Fruit fly (Drosophila melanogaster) whole organism, embryonic: ENCODE data around the gene mio.

Experiments used
- Ada2b ChIP-seq: fragments of 200-800 bp; sonication (Bioruptor generic); IDR thresholded peaks from 2 replicates; pipeline ENCODE4 v1.3.6; 2022; ENCODE audit warnings: missing biosample characterization, missing genetic modification characterization
- CG11398 ChIP-seq: fragments of 200-800 bp; sonication (Bioruptor generic); optimal IDR thresholded peaks from 2 replicates; lab custom pipeline; 2016; ENCODE audit warnings: missing biosample characterization, missing genetic modification characterization
- CG11560 ChIP-seq: fragments of 200-800 bp; sonication (Bioruptor generic); IDR thresholded peaks from 3 replicates; pipeline ENCODE4 v1.3.6; 2022; ENCODE audit warnings: missing biosample characterization, missing genetic modification characterization
- CG1832 ChIP-seq: fragments of 200-800 bp; sonication (Bioruptor generic); optimal IDR thresholded peaks from 2 replicates; lab custom pipeline; 2017; ENCODE audit warnings: missing biosample characterization, mild to moderate bottlenecking, missing genetic modification characterization, inconsistent platforms
- CG18764 ChIP-seq: fragments of 200-800 bp; sonication (Bioruptor generic); optimal IDR thresholded peaks from 3 replicates; lab custom pipeline; 2016; ENCODE audit warnings: missing biosample characterization, missing genetic modification characterization
- CG2116 ChIP-seq: fragments of 200-800 bp; sonication (Bioruptor generic); optimal IDR thresholded peaks from 3 replicates; lab custom pipeline; 2018; ENCODE audit warnings: missing biosample characterization, mild to moderate bottlenecking, missing genetic modification characterization
- CG34422 ChIP-seq: fragments of 200-800 bp; sonication (Bioruptor generic); IDR thresholded peaks from 3 replicates; pipeline ENCODE4 v1.3.6; 2022; ENCODE audit warnings: missing biosample characterization, missing genetic modification characterization
- CG3838 ChIP-seq: fragments of 200-800 bp; sonication (Bioruptor generic); optimal IDR thresholded peaks from 3 replicates; lab custom pipeline; 2016; ENCODE audit warnings: missing biosample characterization, missing genetic modification characterization
- CG5180 ChIP-seq: fragments of 200-800 bp; sonication (Bioruptor generic); optimal IDR thresholded peaks from 3 replicates; lab custom pipeline; 2017; ENCODE audit warnings: missing biosample characterization, missing genetic modification characterization, mild to moderate bottlenecking, moderate library complexity, missing genetic modification reagents
- CG6683 ChIP-seq: fragments of 200-800 bp; sonication (Bioruptor generic); optimal IDR thresholded peaks from 2 replicates; lab custom pipeline; 2017; ENCODE audit warnings: missing biosample characterization, mild to moderate bottlenecking, missing genetic modification characterization, missing genetic modification reagents
- CG7357 ChIP-seq: fragments of 200-800 bp; sonication (Bioruptor generic); IDR thresholded peaks from 3 replicates; pipeline ENCODE4 v1.3.6; 2022; ENCODE audit warnings: missing biosample characterization, missing genetic modification characterization
- CG7928 ChIP-seq: fragments of 200-800 bp; sonication (Bioruptor generic); optimal IDR thresholded peaks from 2 replicates; lab custom pipeline; 2017; ENCODE audit warnings: missing biosample characterization, mild to moderate bottlenecking, missing genetic modification characterization
- CG8290 ChIP-seq, 3 experiments: fragments of 200-800 bp; sonication (Bioruptor generic); optimal IDR thresholded peaks; 2 replicates each; lab custom pipeline; 2016 to 2019; ENCODE audit warnings: missing biosample characterization in 3 of 3, missing genetic modification characterization in 3 of 3, mild to moderate bottlenecking in 2 of 3, moderate library complexity in 1 of 3
- CG8388 ChIP-seq: fragments of 200-800 bp; sonication (Bioruptor generic); optimal IDR thresholded peaks from 2 replicates; lab custom pipeline; 2019; ENCODE audit warnings: missing biosample characterization, mild to moderate bottlenecking, missing genetic modification characterization, moderate library complexity
- CG8944 ChIP-seq: fragments of 200-800 bp; sonication (Bioruptor generic); optimal IDR thresholded peaks from 3 replicates; lab custom pipeline; 2016; ENCODE audit warnings: missing biosample characterization, missing genetic modification characterization
- CkIIα-i1 ChIP-seq: fragments of 200-800 bp; sonication (Bioruptor generic); IDR thresholded peaks from 2 replicates; pipeline ENCODE4 v1.3.6; 2022; ENCODE audit warnings: missing biosample characterization, missing genetic modification characterization
- Dfd ChIP-seq, 2 experiments: fragments of >200 bp; optimal IDR thresholded peaks; 2 replicates each; lab custom pipeline; 2017; ENCODE audit warnings: missing biosample characterization in 2 of 2, missing genetic modification characterization in 2 of 2
- Drgx ChIP-seq: fragments of 200-800 bp; sonication (Bioruptor generic); IDR thresholded peaks from 2 replicates; pipeline ENCODE4 v1.3.6; 2022; ENCODE audit warnings: missing biosample characterization, missing genetic modification characterization
- Eip74EF ChIP-seq, 2 experiments: fragments of 200-800 bp in 1 of 2; fragments of >200 bp in 1 of 2; sonication (Bioruptor generic) in 1 of 2; optimal IDR thresholded peaks; 2 replicates each; lab custom pipeline; 2017 to 2019; ENCODE audit warnings: missing biosample characterization in 2 of 2, missing genetic modification characterization in 2 of 2, mild to moderate bottlenecking in 1 of 2, moderate library complexity in 1 of 2
- Gug ChIP-seq: fragments of 200-800 bp; sonication (Bioruptor generic); IDR thresholded peaks from 4 replicates; pipeline ENCODE4 v1.3.6; 2022; ENCODE audit warnings: missing biosample characterization, missing genetic modification characterization
- HHEX ChIP-seq: fragments of 200-800 bp; sonication (Bioruptor generic); optimal IDR thresholded peaks from 3 replicates; lab custom pipeline; 2017; ENCODE audit warnings: missing biosample characterization, mild to moderate bottlenecking, missing genetic modification characterization, missing genetic modification reagents
- Hr78 ChIP-seq, 2 experiments: fragments of 200-800 bp in 1 of 2; fragments of >200 bp in 1 of 2; sonication (Bioruptor generic) in 1 of 2; optimal IDR thresholded peaks; 2 replicates each; lab custom pipeline; 2017 to 2019; ENCODE audit warnings: missing biosample characterization in 2 of 2, missing genetic modification characterization in 2 of 2, mild to moderate bottlenecking in 1 of 2, moderate library complexity in 1 of 2
- Hsf ChIP-seq: fragments of 200-800 bp; sonication (Bioruptor generic); optimal IDR thresholded peaks from 3 replicates; lab custom pipeline; 2016; ENCODE audit warnings: missing biosample characterization, missing genetic modification characterization
- Med ChIP-seq: fragments of 200-800 bp; sonication (Bioruptor generic); peaks from one replicate; lab custom pipeline; 2016; ENCODE audit warnings: missing biosample characterization, missing genetic modification characterization, mild to moderate bottlenecking, inconsistent platforms, moderate library complexity
- NC2α ChIP-seq: fragments of 200-800 bp; sonication (Bioruptor generic); optimal IDR thresholded peaks from 2 replicates; lab custom pipeline; 2016; ENCODE audit warnings: missing biosample characterization, missing genetic modification characterization
- NC2β ChIP-seq: fragments of 200-800 bp; sonication (Bioruptor generic); optimal IDR thresholded peaks from 2 replicates; lab custom pipeline; 2016; ENCODE audit warnings: missing biosample characterization, missing genetic modification characterization
- NfI ChIP-seq: fragments of 200-800 bp; sonication (Bioruptor generic); optimal IDR thresholded peaks from 3 replicates; lab custom pipeline; 2018; ENCODE audit warnings: missing biosample characterization, mild to moderate bottlenecking, missing genetic modification characterization, moderate library complexity
- Oaz ChIP-seq: fragments of 200-800 bp; sonication (Bioruptor generic); IDR thresholded peaks from 2 replicates; pipeline ENCODE4 v1.3.6; 2022; ENCODE audit warnings: missing biosample characterization, missing genetic modification characterization
- Scr ChIP-seq: fragments of 200-800 bp; sonication (Bioruptor generic); IDR thresholded peaks from 2 replicates; pipeline ENCODE4 v1.3.6; 2022; ENCODE audit warnings: missing biosample characterization, missing genetic modification characterization; ENCODE audit not compliant: partially characterized antibody
- az2 ChIP-seq: fragments of 200-800 bp; sonication (Bioruptor generic); optimal IDR thresholded peaks from 3 replicates; lab custom pipeline; 2016; ENCODE audit warnings: missing biosample characterization, missing genetic modification characterization
- chn ChIP-seq: fragments of 200-800 bp; sonication (Bioruptor generic); optimal IDR thresholded peaks from 2 replicates; lab custom pipeline; 2016; ENCODE audit warnings: missing biosample characterization, missing genetic modification characterization
- eyg ChIP-seq: fragments of 200-800 bp; sonication (Bioruptor generic); optimal IDR thresholded peaks from 3 replicates; lab custom pipeline; 2016; ENCODE audit warnings: missing biosample characterization, missing genetic modification characterization
- gcm ChIP-seq: fragments of 200-800 bp; sonication (Bioruptor generic); optimal IDR thresholded peaks from 2 replicates; lab custom pipeline; 2019; ENCODE audit warnings: missing biosample characterization, mild to moderate bottlenecking, missing genetic modification characterization, moderate library complexity
- gsb ChIP-seq: fragments of 200-800 bp; sonication (Bioruptor generic); IDR thresholded peaks from 2 replicates; pipeline ENCODE4 v1.3.6; 2022; ENCODE audit warnings: missing biosample characterization, missing genetic modification characterization
- knrl ChIP-seq: fragments of 200-800 bp; sonication (Bioruptor generic); IDR thresholded peaks from 3 replicates; pipeline ENCODE4 v1.3.6; 2022; ENCODE audit warnings: missing biosample characterization, missing genetic modification characterization; ENCODE audit not compliant: partially characterized antibody
- mam ChIP-seq: fragments of 200-800 bp; sonication (Bioruptor generic); optimal IDR thresholded peaks from 3 replicates; lab custom pipeline; 2016; ENCODE audit warnings: missing biosample characterization, missing genetic modification characterization
- nom ChIP-seq: fragments of 200-800 bp; sonication (Bioruptor generic); optimal IDR thresholded peaks from 2 replicates; lab custom pipeline; 2017; ENCODE audit warnings: missing biosample characterization, missing genetic modification characterization, mild to moderate bottlenecking, moderate library complexity, missing genetic modification reagents
- odd ChIP-seq: fragments of 200-800 bp; sonication (Bioruptor generic); optimal IDR thresholded peaks from 2 replicates; lab custom pipeline; 2017; ENCODE audit warnings: missing biosample characterization, mild to moderate bottlenecking, missing genetic modification characterization
- pros ChIP-seq: fragments of 200-800 bp; sonication (Bioruptor generic); optimal IDR thresholded peaks from 3 replicates; lab custom pipeline; 2019; ENCODE audit warnings: missing biosample characterization, mild to moderate bottlenecking, missing genetic modification characterization, moderate library complexity
- ranshi ChIP-seq: fragments of 200-800 bp; sonication (Bioruptor generic); IDR thresholded peaks from 2 replicates; pipeline ENCODE4 v1.3.6; 2022; ENCODE audit warnings: missing biosample characterization, missing genetic modification characterization
- schlank ChIP-seq: fragments of 200-800 bp; sonication (Bioruptor generic); optimal IDR thresholded peaks from 2 replicates; lab custom pipeline; 2018; ENCODE audit warnings: missing biosample characterization, mild to moderate bottlenecking, missing genetic modification characterization
- sd ChIP-seq: fragments of 200-800 bp; sonication (Bioruptor generic); optimal IDR thresholded peaks from 3 replicates; lab custom pipeline; 2018; ENCODE audit warnings: missing biosample characterization, mild to moderate bottlenecking, missing genetic modification characterization, moderate library complexity
- sens ChIP-seq: fragments of 200-800 bp; sonication (Bioruptor generic); peaks from one replicate; lab custom pipeline; 2016; ENCODE audit warnings: missing biosample characterization, missing genetic modification characterization
- zen2 ChIP-seq: fragments of 200-800 bp; sonication (Bioruptor generic); IDR thresholded peaks from 3 replicates; pipeline ENCODE4 v1.3.6; 2022; ENCODE audit warnings: missing biosample characterization, missing genetic modification characterization; ENCODE audit not compliant: partially characterized antibody
- zfh1 ChIP-seq: fragments of 200-800 bp; sonication (Bioruptor generic); IDR thresholded peaks from 3 replicates; pipeline ENCODE4 v1.3.6; 2022; ENCODE audit warnings: missing biosample characterization, missing genetic modification characterization

mio gene

DNA sequence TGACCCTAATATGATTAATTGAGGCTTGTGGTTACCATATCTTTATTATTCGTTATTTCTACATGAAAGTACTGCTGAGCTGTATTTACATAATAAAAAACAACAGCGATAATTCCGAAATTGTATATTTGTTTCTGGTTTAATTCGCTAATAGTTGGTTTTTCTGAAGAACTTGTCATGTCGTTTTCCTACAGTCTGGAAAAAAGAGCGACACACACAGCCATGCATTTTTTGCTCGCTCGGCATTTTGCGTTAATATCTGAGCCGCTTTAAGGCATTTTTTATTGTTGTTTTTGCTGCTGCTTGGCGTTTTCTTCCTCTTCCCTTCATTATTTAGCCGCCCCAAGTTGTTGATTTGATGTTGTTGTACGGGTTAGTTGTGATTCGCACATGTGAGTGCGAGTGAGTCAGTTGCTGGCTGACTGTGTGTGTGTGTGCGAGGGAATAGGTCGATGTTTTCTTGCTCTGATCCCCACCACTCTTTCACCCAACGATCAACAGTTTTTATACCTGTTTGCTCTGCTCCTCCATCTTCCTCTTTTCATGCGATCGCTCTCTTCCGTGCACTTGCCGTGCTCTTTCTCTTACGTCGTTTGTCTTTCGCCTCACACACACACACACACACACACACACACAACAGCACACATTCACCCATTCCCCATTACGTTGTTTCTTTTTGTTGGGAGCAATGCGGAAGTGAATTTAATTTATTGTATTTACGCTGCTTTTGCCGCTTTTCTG, 41.8 kb upstream of the mio start (continued):
- TF ChIP-seq knrl (GFP tag; lab: Robert Waterston, UW) (0 out of 3 replicates have a peak, but pooled peaks have one; percentile 11), schlank (tag; lab: Kevin White, UChicago) (no peak), CG6683 (no peak), Hr78 (GFP tag; optimal IDR thresholded peaks at IDR 0.05; lab: Kevin White, UChicago) (peak in 1 of 2 experiments; percentile 54), Drgx (GFP tag; lab: Robert Waterston, UW) (0 out of 2 replicates have a peak, but pooled peaks have one; percentile 45), CG1832 (GFP tag; lab: Kevin White, UChicago) (peak; percentile 74), odd (GFP tag; lab: Kevin White, UChicago) (no peak), nom (peak; percentile 49), ranshi (GFP tag; lab: Robert Waterston, UW) (no peak), Scr (GFP tag; lab: Robert Waterston, UW) (0 out of 2 replicates have a peak, but pooled peaks have one; percentile 18), sens (GFP tag; lab: Kevin White, UChicago) (peak; percentile 83), CG2116 (no peak), Eip74EF (GFP tag; optimal IDR thresholded peaks at IDR 0.05; lab: Kevin White, UChicago) (peak in 1 of 2 experiments; percentile 94), sd (tag; lab: Kevin White, UChicago) (peak; percentile 86)

DNA sequence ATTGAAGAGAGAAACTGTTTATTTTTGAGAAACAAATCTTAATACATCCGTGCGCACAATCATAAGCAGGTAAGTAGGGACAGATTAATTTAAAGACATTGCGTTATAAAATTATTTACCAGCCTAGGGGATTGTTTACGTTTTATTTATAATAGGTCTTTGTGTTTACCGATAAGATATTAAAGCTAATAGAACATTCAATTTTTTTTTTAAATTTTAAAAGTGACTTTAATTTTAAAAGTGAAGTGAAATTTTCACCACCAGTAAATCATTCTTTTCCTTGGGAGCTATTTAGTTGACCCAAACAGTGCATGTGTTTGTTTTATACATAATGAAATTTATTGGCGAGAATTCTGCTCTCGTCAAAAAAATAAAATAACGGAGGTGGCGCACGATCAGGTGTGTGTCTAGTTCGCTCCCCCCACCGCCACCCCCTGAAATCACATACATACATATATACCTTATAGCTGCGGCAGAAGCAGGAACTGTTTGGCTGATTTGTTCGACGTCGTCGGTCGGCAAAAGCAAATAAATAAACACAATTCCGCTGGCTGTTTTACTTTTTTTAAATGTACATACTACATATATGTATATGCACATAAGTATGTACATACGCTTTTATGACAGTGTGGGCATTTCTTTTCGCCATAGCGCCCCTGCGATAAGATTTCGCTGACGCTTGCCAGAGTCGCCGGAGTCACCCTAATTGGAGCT, 41.0 kb upstream of the mio start:
- TF ChIP-seq HHEX (GFP tag; lab: Kevin White, UChicago): peak; percentile 40
- no peak for TF ChIP-seq gcm (GFP tag; lab: Kevin White, UChicago)
- TF ChIP-seq CG8388 (GFP tag; lab: Kevin White, UChicago): no peak
- TF ChIP-seq ranshi (GFP tag; lab: Robert Waterston, UW): no peak
- TF ChIP-seq CG7357 (GFP tag; lab: Robert Waterston, UW): no peak
- TF ChIP-seq CG8290 (GFP tag; optimal IDR thresholded peaks at IDR 0.05; lab: Kevin White, UChicago): no peak
- TF ChIP-seq CG8290 (tag; optimal IDR thresholded peaks at IDR 0.05; lab: Kevin White, UChicago): peak in 1 of 2 experiments; percentile 18
- no peak for TF ChIP-seq CG11398
- no peak for TF ChIP-seq CG8944 (GFP tag; lab: Kevin White, UChicago)
- no peak for TF ChIP-seq CG3838 (GFP tag; lab: Kevin White, UChicago)
- TF ChIP-seq NC2β (GFP tag; lab: Kevin White, UChicago): no peak
- TF ChIP-seq Hsf (GFP tag; lab: Kevin White, UChicago): peak; percentile 40
- TF ChIP-seq Med: peak; percentile 83
- TF ChIP-seq gsb (GFP tag; lab: Robert Waterston, UW): no peak
- no peak for TF ChIP-seq chn (GFP tag; lab: Kevin White, UChicago)
- TF ChIP-seq zfh1 (GFP tag; lab: Robert Waterston, UW): no peak
- TF ChIP-seq NC2α: no peak
- no peak for TF ChIP-seq pros
- TF ChIP-seq eyg (GFP tag; lab: Kevin White, UChicago): no peak
- no peak for TF ChIP-seq CG7928 (GFP tag; lab: Kevin White, UChicago)
- TF ChIP-seq az2 (GFP tag; lab: Kevin White, UChicago): no peak
- peak; percentile 1 for TF ChIP-seq CG5180 (GFP tag; lab: Kevin White, UChicago)
- TF ChIP-seq zen2 (GFP tag; lab: Robert Waterston, UW): no peak
- no peak for TF ChIP-seq mam (GFP tag; lab: Kevin White, UChicago)
- TF ChIP-seq CkIIα-i1 (GFP tag; lab: Robert Waterston, UW): no peak
- TF ChIP-seq NfI (GFP tag; lab: Kevin White, UChicago): peak; percentile 37
- no peak for TF ChIP-seq CG18764
- TF ChIP-seq CG34422 (GFP tag; lab: Robert Waterston, UW): 0 out of 3 replicates have a peak, but pooled peaks have one; percentile 33
- 0 out of 3 replicates have a peak, but pooled peaks have one; percentile 13 for TF ChIP-seq CG11560
- no peak for TF ChIP-seq knrl (GFP tag; lab: Robert Waterston, UW)
- TF ChIP-seq Ada2b: peak; percentile 42; the same call in 1 of the 2 replicates
- TF ChIP-seq Dfd (GFP tag; optimal IDR thresholded peaks at IDR 0.05; lab: Kevin White, UChicago): no peak
- no peak for TF ChIP-seq Oaz
- no peak for TF ChIP-seq Gug (GFP tag; lab: Robert Waterston, UW)
